Fruit fly (Drosophila melanogaster): ENCODE results near the gene CG6276.

CG6276 gene

dm6 chr3R:15280619-15281334, 39.1 kb downstream of the CG6276 start (continued):
- peak; percentile 51 for TF ChIP-seq CG17385 (GFP tag; optimal IDR thresholded peaks at IDR 0.05)
- no peak for TF ChIP-seq Hmx (GFP tag; optimal IDR thresholded peaks at IDR 0.05)
- no peak for TF ChIP-seq D (optimal IDR thresholded peaks at IDR 0.05)
- TF ChIP-seq D (GFP tag; optimal IDR thresholded peaks at IDR 0.05): peak; percentile 82
- TF ChIP-seq bcd (GFP tag; optimal IDR thresholded peaks at IDR 0.05): peak; percentile 78
- no peak for TF ChIP-seq pfk (GFP tag; optimal IDR thresholded peaks at IDR 0.05)
- TF ChIP-seq Doc2 (GFP tag; IDR thresholded peaks at IDR 0.05): no peak
- no peak for TF ChIP-seq Gsc (GFP tag; IDR thresholded peaks at IDR 0.05)
- TF ChIP-seq CG16813 (GFP tag; IDR thresholded peaks at IDR 0.05; ENCODE audit: partially characterized antibody): no peak
- no peak for TF ChIP-seq eve (GFP tag; optimal IDR thresholded peaks at IDR 0.05)
- no peak for TF ChIP-seq Doc3 (GFP tag; IDR thresholded peaks at IDR 0.05; ENCODE audit: partially characterized antibody)
- TF ChIP-seq pho (GFP tag; optimal IDR thresholded peaks at IDR 0.05): no peak
- TF ChIP-seq zf30C (GFP tag; optimal IDR thresholded peaks at IDR 0.05): peak; percentile 61
- no peak for TF ChIP-seq CrebB (tag; optimal IDR thresholded peaks at IDR 0.05)
- no peak for TF ChIP-seq CG34224 (GFP tag; IDR thresholded peaks at IDR 0.05; ENCODE audit: partially characterized antibody)
- peak; percentile 19 for TF ChIP-seq YL-1 (GFP tag; optimal IDR thresholded peaks at IDR 0.05)
- no peak for TF ChIP-seq vnd (GFP tag; IDR thresholded peaks at IDR 0.05; ENCODE audit: partially characterized antibody)
- TF ChIP-seq D19A (tag; optimal IDR thresholded peaks at IDR 0.05): peak; percentile 73
- no peak for TF ChIP-seq Ravus (GFP tag; IDR thresholded peaks at IDR 0.05)
- no peak for TF ChIP-seq ken (GFP tag; IDR thresholded peaks at IDR 0.05)
- TF ChIP-seq CG7786 (GFP tag; optimal IDR thresholded peaks at IDR 0.05): no peak
- no peak for TF ChIP-seq CG31388 (GFP tag; optimal IDR thresholded peaks at IDR 0.05)
- peak; percentile 52 for TF ChIP-seq Meics (GFP tag; optimal IDR thresholded peaks at IDR 0.05)
- no peak for TF ChIP-seq Dbx (GFP tag; IDR thresholded peaks at IDR 0.05)
- peak; percentile 54 for TF ChIP-seq ATbp (GFP tag; optimal IDR thresholded peaks at IDR 0.05)
- no peak for TF ChIP-seq CG6175 (GFP tag; IDR thresholded peaks at IDR 0.05)
- TF ChIP-seq otp (GFP tag; IDR thresholded peaks at IDR 0.05): no peak
- peak in 1 of 2 experiments; percentile 64 for TF ChIP-seq Hr78 (GFP tag; optimal IDR thresholded peaks at IDR 0.05)
- no peak for TF ChIP-seq fd64A (GFP tag; optimal IDR thresholded peaks at IDR 0.05)
- no peak for TF ChIP-seq cad (GFP tag; optimal IDR thresholded peaks at IDR 0.05)
- no peak for TF ChIP-seq CG33213 (GFP tag; optimal IDR thresholded peaks at IDR 0.05)
- no peak for TF ChIP-seq CG6791 (GFP tag; IDR thresholded peaks at IDR 0.05; ENCODE audit: partially characterized antibody)
- TF ChIP-seq sob (GFP tag; IDR thresholded peaks at IDR 0.05): 0 out of 2 replicates have a peak, but pooled peaks have one; percentile 34
- TF ChIP-seq ab (GFP tag; optimal IDR thresholded peaks at IDR 0.05): no peak
- TF ChIP-seq Eip74EF (GFP tag; optimal IDR thresholded peaks at IDR 0.05): peak in 1 of 2 experiments; percentile 67
- no peak for TF ChIP-seq Neu2 (GFP tag; optimal IDR thresholded peaks at IDR 0.05; ENCODE audit: borderline replicate concordance)
- TF ChIP-seq CG18764 (GFP tag; optimal IDR thresholded peaks at IDR 0.05): peak; percentile 55
- TF ChIP-seq tap (tag; optimal IDR thresholded peaks at IDR 0.05): peak; percentile 43
- no peak for TF ChIP-seq ftz-f1 (GFP tag; optimal IDR thresholded peaks at IDR 0.05)
- peak; percentile 55; the same call in 1 of the 2 replicates for TF ChIP-seq ara (GFP tag; IDR thresholded peaks at IDR 0.05)
- peak; percentile 44 for TF ChIP-seq caup (GFP tag; optimal IDR thresholded peaks at IDR 0.05; ENCODE audit: severe bottlenecking)
- no peak for TF ChIP-seq CHES-1-like (GFP tag; optimal IDR thresholded peaks at IDR 0.05)
- TF ChIP-seq ems (GFP tag; optimal IDR thresholded peaks at IDR 0.05): no peak
- TF ChIP-seq CG12659 (GFP tag; optimal IDR thresholded peaks at IDR 0.05): peak; percentile 71
- TF ChIP-seq CG12219 (GFP tag; optimal IDR thresholded peaks at IDR 0.05): peak; percentile 20
- no peak for TF ChIP-seq Elba2 (GFP tag; optimal IDR thresholded peaks at IDR 0.05)
- TF ChIP-seq CG4404 (GFP tag; IDR thresholded peaks at IDR 0.05): peak; percentile 38; the same call in 1 of the 2 replicates
- no peak for TF ChIP-seq CG8944 (GFP tag; optimal IDR thresholded peaks at IDR 0.05)
- peak; percentile 71 for TF ChIP-seq trem (tag; optimal IDR thresholded peaks at IDR 0.05)

Measured in whole organism, embryonic.